Fruit fly (Drosophila melanogaster) whole organism, embryonic: ENCODE data around the gene eIF4E5.

Experiments used
- Ada2b ChIP-seq: fragments of 200-800 bp; sonication (Bioruptor generic); IDR thresholded peaks from 2 replicates; pipeline ENCODE4 v1.3.6; 2022; ENCODE audit warnings: missing biosample characterization, missing genetic modification characterization
- Adf1 ChIP-seq: fragments of 200-800 bp; sonication (Bioruptor generic); IDR thresholded peaks from 2 replicates; pipeline ENCODE4 v1.3.6; 2022; ENCODE audit warnings: missing biosample characterization, missing genetic modification characterization
- BEAF-32 ChIP-seq: fragments of 200-800 bp; sonication (Bioruptor generic); optimal IDR thresholded peaks from 3 replicates; lab custom pipeline; 2017; ENCODE audit warnings: missing biosample characterization, missing genetic modification characterization, mild to moderate bottlenecking, moderate library complexity, missing genetic modification reagents
- CG10462 ChIP-seq: fragments of 200-800 bp; sonication (Bioruptor generic); optimal IDR thresholded peaks from 2 replicates; lab custom pipeline; 2016; ENCODE audit warnings: missing biosample characterization, missing genetic modification characterization
- CG11504 ChIP-seq: fragments of 200-800 bp; sonication (Bioruptor generic); optimal IDR thresholded peaks from 3 replicates; lab custom pipeline; 2019; ENCODE audit warnings: missing biosample characterization, mild to moderate bottlenecking, missing genetic modification characterization, moderate library complexity
- CG12744 ChIP-seq: fragments of 200-800 bp; sonication (Bioruptor generic); optimal IDR thresholded peaks from 2 replicates; lab custom pipeline; 2016; ENCODE audit warnings: missing biosample characterization, missing genetic modification characterization
- CG12769 ChIP-seq: fragments of 200-800 bp; sonication (Bioruptor generic); optimal IDR thresholded peaks from 2 replicates; lab custom pipeline; 2019; ENCODE audit warnings: missing biosample characterization, mild to moderate bottlenecking, missing genetic modification characterization, moderate library complexity
- CG16779 ChIP-seq: fragments of 200-800 bp; sonication (Bioruptor generic); IDR thresholded peaks from 2 replicates; pipeline ENCODE4 v1.3.6; 2022; ENCODE audit warnings: missing biosample characterization, missing genetic modification characterization
- CG17359 ChIP-seq: fragments of 200-800 bp; sonication (Bioruptor generic); optimal IDR thresholded peaks from 3 replicates; lab custom pipeline; 2018; ENCODE audit warnings: missing biosample characterization, mild to moderate bottlenecking, missing genetic modification characterization, moderate library complexity
- CG1792 ChIP-seq: fragments of 200-800 bp; sonication (Bioruptor generic); optimal IDR thresholded peaks from 2 replicates; lab custom pipeline; 2016; ENCODE audit warnings: missing biosample characterization, missing genetic modification characterization
- CG4360 ChIP-seq: fragments of 200-800 bp; sonication (Bioruptor generic); IDR thresholded peaks from 2 replicates; pipeline ENCODE4 v1.3.6; 2022; ENCODE audit warnings: missing biosample characterization, missing genetic modification characterization
- CG7357 ChIP-seq: fragments of 200-800 bp; sonication (Bioruptor generic); IDR thresholded peaks from 3 replicates; pipeline ENCODE4 v1.3.6; 2022; ENCODE audit warnings: missing biosample characterization, missing genetic modification characterization
- CG7987 ChIP-seq: fragments of 200-800 bp; sonication (Bioruptor generic); optimal IDR thresholded peaks from 2 replicates; lab custom pipeline; 2018; ENCODE audit warnings: missing biosample characterization, mild to moderate bottlenecking, missing genetic modification characterization, moderate library complexity
- CG8388 ChIP-seq: fragments of 200-800 bp; sonication (Bioruptor generic); optimal IDR thresholded peaks from 2 replicates; lab custom pipeline; 2019; ENCODE audit warnings: missing biosample characterization, mild to moderate bottlenecking, missing genetic modification characterization, moderate library complexity
- CG9932 ChIP-seq: fragments of 200-800 bp; sonication (Bioruptor generic); IDR thresholded peaks from 2 replicates; pipeline ENCODE4 v1.3.6; 2022; ENCODE audit warnings: missing biosample characterization, missing genetic modification characterization
- CHES-1-like ChIP-seq: fragments of 200-800 bp; sonication (Bioruptor generic); optimal IDR thresholded peaks from 2 replicates; lab custom pipeline; 2016; ENCODE audit warnings: missing biosample characterization, missing genetic modification characterization
- Chrac-16 ChIP-seq: fragments of 200-800 bp; sonication (Bioruptor generic); optimal IDR thresholded peaks from 3 replicates; lab custom pipeline; 2016; ENCODE audit warnings: missing biosample characterization, missing genetic modification characterization
- CkIIα-i1 ChIP-seq: fragments of 200-800 bp; sonication (Bioruptor generic); IDR thresholded peaks from 2 replicates; pipeline ENCODE4 v1.3.6; 2022; ENCODE audit warnings: missing biosample characterization, missing genetic modification characterization
- CoRest ChIP-seq: fragments of 200-800 bp; sonication (Bioruptor generic); optimal IDR thresholded peaks from 3 replicates; lab custom pipeline; 2018; ENCODE audit warnings: missing biosample characterization, mild to moderate bottlenecking, missing genetic modification characterization, moderate library complexity
- Deaf1 ChIP-seq: fragments of 200-800 bp; optimal IDR thresholded peaks from 3 replicates; lab custom pipeline; 2019; ENCODE audit warnings: missing biosample characterization, mild to moderate bottlenecking, missing genetic modification characterization, moderate library complexity
- Dfd ChIP-seq, 2 experiments: fragments of >200 bp; optimal IDR thresholded peaks; 2 replicates each; lab custom pipeline; 2017; ENCODE audit warnings: missing biosample characterization in 2 of 2, missing genetic modification characterization in 2 of 2
- Mes4 ChIP-seq: fragments of 200-800 bp; sonication (Bioruptor generic); optimal IDR thresholded peaks from 2 replicates; lab custom pipeline; 2016; ENCODE audit warnings: missing biosample characterization, missing genetic modification characterization
- Myb ChIP-seq: fragments of 200-800 bp; sonication (Bioruptor generic); optimal IDR thresholded peaks from 2 replicates; lab custom pipeline; 2016; ENCODE audit warnings: missing biosample characterization, missing genetic modification characterization
- NFAT ChIP-seq: fragments of 200-800 bp; sonication (Bioruptor generic); IDR thresholded peaks from 2 replicates; pipeline ENCODE4 v1.3.6; 2022; ENCODE audit warnings: missing biosample characterization, missing genetic modification characterization
- NK7.1 ChIP-seq: fragments of 200-800 bp; sonication (Bioruptor generic); optimal IDR thresholded peaks from 3 replicates; lab custom pipeline; 2016; ENCODE audit warnings: missing biosample characterization, missing genetic modification characterization
- Neu2 ChIP-seq: fragments of 200-800 bp; sonication (Bioruptor generic); optimal IDR thresholded peaks from 3 replicates; lab custom pipeline; 2016; ENCODE audit warnings: missing biosample characterization, missing genetic modification characterization, borderline replicate concordance
- Opbp ChIP-seq: fragments of 200-800 bp; sonication (Bioruptor generic); IDR thresholded peaks from 3 replicates; pipeline ENCODE4 v1.3.6; 2022; ENCODE audit warnings: missing biosample characterization, missing genetic modification characterization; ENCODE audit not compliant: partially characterized antibody
- Trl ChIP-seq, 3 experiments: fragments of >200 bp in 2 of 3; fragments of 200-800 bp in 1 of 3; sonication (Bioruptor generic) in 1 of 3; optimal IDR thresholded peaks; 2 replicates in 1 of 3; 3 replicates in 2 of 3; lab custom pipeline; 2016 to 2017; ENCODE audit warnings: missing biosample characterization in 1 of 3, missing genetic modification characterization in 1 of 3
- amos ChIP-seq: fragments of 200-800 bp; sonication (Bioruptor generic); IDR thresholded peaks from 2 replicates; pipeline ENCODE4 v1.3.6; 2022; ENCODE audit warnings: missing biosample characterization, missing genetic modification characterization; ENCODE audit not compliant: partially characterized antibody
- ap ChIP-seq: fragments of 200-800 bp; sonication (Bioruptor generic); IDR thresholded peaks from 2 replicates; pipeline ENCODE4 v1.3.6; 2022; ENCODE audit warnings: missing biosample characterization, missing genetic modification characterization
- chinmo ChIP-seq: fragments of 200-800 bp; sonication (Bioruptor generic); IDR thresholded peaks from 4 replicates; pipeline ENCODE4 v1.3.6; 2022; ENCODE audit warnings: missing biosample characterization, missing genetic modification characterization; ENCODE audit not compliant: partially characterized antibody
- croc ChIP-seq: fragments of 200-800 bp; sonication (Bioruptor generic); conservative IDR thresholded peaks from 3 replicates; pipeline ENCODE4 v1.3.6; 2022; ENCODE audit warnings: missing biosample characterization, missing genetic modification characterization
- crol ChIP-seq: fragments of 200-800 bp; sonication (Bioruptor generic); IDR thresholded peaks from 2 replicates; pipeline ENCODE4 v1.3.6; 2022; ENCODE audit warnings: missing biosample characterization, missing genetic modification characterization
- ewg ChIP-seq: fragments of 200-800 bp; sonication (Bioruptor generic); optimal IDR thresholded peaks from 3 replicates; lab custom pipeline; 2017; ENCODE audit warnings: mild to moderate bottlenecking, missing biosample characterization, missing genetic modification reagents, missing genetic modification characterization
- hb ChIP-seq: fragments of 200-800 bp; sonication (Bioruptor generic); IDR thresholded peaks from 3 replicates; pipeline ENCODE4 v1.3.6; 2022; ENCODE audit warnings: missing biosample characterization, missing genetic modification characterization; ENCODE audit not compliant: partially characterized antibody
- hbn ChIP-seq: fragments of 200-800 bp; sonication (Bioruptor generic); IDR thresholded peaks from 2 replicates; pipeline ENCODE4 v1.3.6; 2022; ENCODE audit warnings: missing biosample characterization, missing genetic modification characterization; ENCODE audit not compliant: partially characterized antibody
- inv ChIP-seq: fragments of 200-800 bp; sonication (Bioruptor generic); IDR thresholded peaks from 2 replicates; pipeline ENCODE4 v1.3.6; 2022; ENCODE audit warnings: missing biosample characterization, missing genetic modification characterization; ENCODE audit not compliant: partially characterized antibody
- jing ChIP-seq: fragments of 200-800 bp; sonication (Bioruptor generic); optimal IDR thresholded peaks from 2 replicates; lab custom pipeline; 2018; ENCODE audit warnings: missing biosample characterization, mild to moderate bottlenecking, missing genetic modification characterization
- kay ChIP-seq: fragments of 200-800 bp; sonication (Bioruptor generic); optimal IDR thresholded peaks from 2 replicates; lab custom pipeline; 2016; ENCODE audit warnings: missing biosample characterization, missing genetic modification characterization
- lbe ChIP-seq: fragments of 200-800 bp; sonication (Bioruptor generic); optimal IDR thresholded peaks from 2 replicates; lab custom pipeline; 2016; ENCODE audit warnings: missing biosample characterization, mild to moderate bottlenecking, missing genetic modification characterization
- lov ChIP-seq, 2 experiments: fragments of 200-800 bp in 1 of 2; fragments of >200 bp in 1 of 2; sonication (Bioruptor generic) in 1 of 2; IDR thresholded peaks in 1 of 2; optimal IDR thresholded peaks in 1 of 2; 2 replicates in 1 of 2; 3 replicates in 1 of 2; pipeline versions ENCODE4 v1.3.6 to Lab custom; 2017 to 2022; ENCODE audit warnings: missing biosample characterization in 1 of 2, missing genetic modification characterization in 1 of 2
- nerfin-2 ChIP-seq: fragments of 200-800 bp; sonication (Bioruptor generic); IDR thresholded peaks from 2 replicates; pipeline ENCODE4 v1.3.6; 2022; ENCODE audit warnings: missing biosample characterization, missing genetic modification characterization; ENCODE audit not compliant: partially characterized antibody
- odd ChIP-seq: fragments of 200-800 bp; sonication (Bioruptor generic); optimal IDR thresholded peaks from 2 replicates; lab custom pipeline; 2017; ENCODE audit warnings: missing biosample characterization, mild to moderate bottlenecking, missing genetic modification characterization
- sug ChIP-seq: fragments of 200-800 bp; optimal IDR thresholded peaks from 2 replicates; lab custom pipeline; 2019; ENCODE audit warnings: missing biosample characterization, mild to moderate bottlenecking, missing genetic modification characterization, moderate library complexity
- tgo ChIP-seq: fragments of 200-800 bp; sonication (Bioruptor generic); IDR thresholded peaks from 3 replicates; pipeline ENCODE4 v1.3.6; 2022; ENCODE audit warnings: missing biosample characterization, missing genetic modification characterization
- trh ChIP-seq: fragments of 200-800 bp; sonication (Bioruptor generic); optimal IDR thresholded peaks from 2 replicates; lab custom pipeline; 2016; ENCODE audit warnings: missing biosample characterization, missing genetic modification characterization
- tup ChIP-seq: fragments of 200-800 bp; sonication (Bioruptor generic); optimal IDR thresholded peaks from 2 replicates; lab custom pipeline; 2016; ENCODE audit warnings: missing biosample characterization, mild to moderate bottlenecking, missing genetic modification characterization, moderate library complexity
- z ChIP-seq: fragments of 200-800 bp; sonication (Bioruptor generic); IDR thresholded peaks from 3 replicates; pipeline ENCODE4 v1.3.6; 2022; ENCODE audit warnings: missing biosample characterization, missing genetic modification characterization

Gene eIF4E5

DNA sequence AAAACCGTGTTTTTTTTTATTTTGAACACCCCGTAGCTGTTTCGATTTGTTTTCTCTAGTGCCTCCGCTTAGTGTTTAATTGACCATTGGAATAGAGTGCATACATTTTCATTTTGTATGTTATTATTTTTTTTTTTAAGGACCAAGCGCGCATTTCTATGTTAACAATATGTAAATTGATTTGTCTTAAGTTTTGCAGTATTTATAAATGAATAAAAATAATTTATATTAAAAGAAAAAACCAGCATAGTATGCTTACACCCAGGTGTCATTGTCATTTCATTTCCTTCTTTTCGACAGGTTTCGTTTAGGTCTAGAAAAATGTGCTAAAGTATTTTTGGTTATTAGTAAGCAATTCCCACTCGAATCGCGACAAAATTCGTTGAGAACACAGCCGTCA, at the start of gene eIF4E5:
TSS of gene eIF4E5 (plus strand) at position 301 of the 400 bp plus-strand sequence.
- TF ChIP-seq CG12769 (tag; lab: Kevin White, UChicago) (no peak), odd (no peak), nerfin-2 (GFP tag; lab: Robert Waterston, UW) (no peak), Dfd (GFP tag; optimal IDR thresholded peaks at IDR 0.05; lab: Kevin White, UChicago) (no peak), BEAF-32 (GFP tag; lab: Kevin White, UChicago) (no peak), Opbp (GFP tag; lab: Robert Waterston, UW) (no peak), NK7.1 (no peak), CG17359 (tag; lab: Kevin White, UChicago) (no peak), NFAT (GFP tag; lab: Robert Waterston, UW) (no peak), kay (GFP tag; lab: Kevin White, UChicago) (no peak), hbn (GFP tag; lab: Robert Waterston, UW) (no peak), sug (no peak), CoRest (tag; lab: Kevin White, UChicago) (no peak), CHES-1-like (GFP tag; lab: Kevin White, UChicago) (no peak), CG7987 (no peak)

DNA sequence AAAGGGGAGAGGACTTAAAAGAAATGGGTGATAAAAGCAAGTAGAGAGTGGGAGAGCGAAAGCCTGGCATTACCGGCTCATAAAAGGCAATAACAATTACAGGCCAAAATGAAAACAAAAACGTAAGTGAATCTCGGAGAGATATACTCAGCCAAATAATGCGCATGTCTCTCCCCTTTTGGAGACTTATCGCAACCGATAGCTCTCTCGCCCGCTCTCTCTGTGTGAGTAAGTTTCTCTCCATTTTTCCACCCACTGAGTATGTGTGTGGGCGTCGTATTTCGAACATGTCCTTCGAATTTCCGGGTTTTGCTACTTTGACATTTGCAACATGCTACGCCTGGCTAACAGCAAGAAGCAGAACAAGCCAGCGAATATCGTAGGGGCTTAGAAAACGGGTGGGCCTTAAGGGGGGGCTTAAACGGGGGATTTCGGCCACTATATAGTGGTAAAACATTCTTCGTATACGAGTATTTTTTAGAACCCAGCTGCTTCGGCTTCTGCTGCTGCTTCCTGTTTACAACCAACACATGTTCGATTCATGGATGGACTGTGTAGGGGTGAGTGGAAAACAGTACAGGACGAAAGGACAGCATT, 46.9 kb upstream of the eIF4E5 start:
- TF ChIP-seq Chrac-16 (GFP tag; lab: Kevin White, UChicago), result no peak
- TF ChIP-seq ewg, result peak; percentile 50
- no peak for TF ChIP-seq lbe (GFP tag; lab: Kevin White, UChicago)
- TF ChIP-seq trh (GFP tag; lab: Kevin White, UChicago), result no peak
- no peak for TF ChIP-seq z
- no peak for TF ChIP-seq CG1792 (GFP tag; lab: Kevin White, UChicago)
- TF ChIP-seq Neu2, result no peak
- no peak for TF ChIP-seq Mes4 (GFP tag; lab: Kevin White, UChicago)
- TF ChIP-seq Myb, result no peak
- no peak for TF ChIP-seq tgo
- no peak for TF ChIP-seq inv (GFP tag; lab: Robert Waterston, UW)
- no peak for TF ChIP-seq CG9932 (GFP tag; lab: Robert Waterston, UW)
- no peak for TF ChIP-seq CG7357
- peak; percentile 23; the same call in 1 of the 2 replicates for TF ChIP-seq crol (GFP tag; lab: Robert Waterston, UW)
- no peak for TF ChIP-seq CkIIα-i1 (GFP tag; lab: Robert Waterston, UW)
- peak; percentile 83 for TF ChIP-seq Deaf1 (tag; lab: Kevin White, UChicago)
- no peak; the same call in 1 of the 2 replicates for TF ChIP-seq amos (GFP tag; lab: Robert Waterston, UW)
- TF ChIP-seq Ada2b (GFP tag; lab: Robert Waterston, UW), result no peak
- 0 out of 2 replicates have a peak, but pooled peaks have one; percentile 39 for TF ChIP-seq Adf1 (GFP tag; lab: Robert Waterston, UW)
- TF ChIP-seq chinmo, result 0 out of 4 replicates have a peak, but pooled peaks have one; percentile 17
- no peak for TF ChIP-seq hb (GFP tag; lab: Robert Waterston, UW)
- no peak for TF ChIP-seq jing (GFP tag; lab: Kevin White, UChicago)
- peak; percentile 5 for TF ChIP-seq CG11504 (tag; lab: Kevin White, UChicago)
- TF ChIP-seq croc (GFP tag; lab: Robert Waterston, UW), result no peak
- no peak for TF ChIP-seq CG8388 (GFP tag; lab: Kevin White, UChicago)
- TF ChIP-seq CG10462 (GFP tag; lab: Kevin White, UChicago), result no peak
- TF ChIP-seq lov (optimal IDR thresholded peaks at IDR 0.05; lab: Kevin White, UChicago), result no peak
- TF ChIP-seq lov (GFP tag; IDR thresholded peaks at IDR 0.05; lab: Robert Waterston, UW), result no peak
- no peak for TF ChIP-seq tup (GFP tag; lab: Kevin White, UChicago)
- TF ChIP-seq Trl (optimal IDR thresholded peaks at IDR 0.05; lab: Kevin White, UChicago), result peak; percentile 58 to 83
- no peak for TF ChIP-seq Trl (GFP tag; optimal IDR thresholded peaks at IDR 0.05; lab: Kevin White, UChicago)
- TF ChIP-seq CG4360 (GFP tag; lab: Robert Waterston, UW), result no peak
- no peak for TF ChIP-seq CG12744
- no peak for TF ChIP-seq ap (GFP tag; lab: Robert Waterston, UW)
- TF ChIP-seq CG16779 (GFP tag; lab: Robert Waterston, UW), result 0 out of 2 replicates have a peak, but pooled peaks have one; percentile 51
